Fruit fly (Drosophila melanogaster) whole organism, embryonic: ENCODE measurements around the gene mRpL39.

ENCODE experiments used
- Aef1 ChIP-seq: fragments of 200-800 bp; sonication (Bioruptor generic); IDR thresholded peaks from 3 replicates; pipeline ENCODE4 v1.3.6; 2022; ENCODE audit warnings: missing biosample characterization, missing genetic modification characterization
- Bdp1 ChIP-seq: fragments of 200-800 bp; sonication (Bioruptor generic); optimal IDR thresholded peaks from 3 replicates; lab custom pipeline; 2016; ENCODE audit warnings: missing biosample characterization, missing genetic modification characterization
- C15 ChIP-seq: fragments of 200-800 bp; sonication (Bioruptor generic); IDR thresholded peaks from 3 replicates; pipeline ENCODE4 v1.3.6; 2022; ENCODE audit warnings: missing biosample characterization, missing genetic modification characterization
- CG1024 ChIP-seq: fragments of 200-800 bp; sonication (Bioruptor generic); IDR thresholded peaks from 2 replicates; pipeline ENCODE4 v1.3.6; 2022; ENCODE audit warnings: missing biosample characterization, missing genetic modification characterization
- CG10543 ChIP-seq: fragments of 200-800 bp; sonication (Bioruptor generic); optimal IDR thresholded peaks from 3 replicates; lab custom pipeline; 2017; ENCODE audit warnings: missing biosample characterization, mild to moderate bottlenecking, missing genetic modification characterization, moderate library complexity
- CG11456 ChIP-seq: fragments of 200-800 bp; sonication (Bioruptor generic); IDR thresholded peaks from 3 replicates; pipeline ENCODE4 v1.3.6; 2022; ENCODE audit warnings: missing biosample characterization, missing genetic modification characterization
- CG12104 ChIP-seq: fragments of 200-800 bp; sonication (Bioruptor generic); optimal IDR thresholded peaks from 3 replicates; lab custom pipeline; 2016; ENCODE audit warnings: missing biosample characterization, missing genetic modification characterization
- CG12299 ChIP-seq: fragments of 200-800 bp; sonication (Bioruptor generic); optimal IDR thresholded peaks from 2 replicates; lab custom pipeline; 2018; ENCODE audit warnings: missing biosample characterization, mild to moderate bottlenecking, missing genetic modification characterization
- CG12769 ChIP-seq: fragments of 200-800 bp; sonication (Bioruptor generic); optimal IDR thresholded peaks from 2 replicates; lab custom pipeline; 2019; ENCODE audit warnings: missing biosample characterization, mild to moderate bottlenecking, missing genetic modification characterization, moderate library complexity
- CG13296 ChIP-seq: fragments of 200-800 bp; sonication (Bioruptor generic); optimal IDR thresholded peaks from 3 replicates; lab custom pipeline; 2018; ENCODE audit warnings: missing biosample characterization, mild to moderate bottlenecking, missing genetic modification characterization
- CG13624 ChIP-seq: fragments of 200-800 bp; sonication (Bioruptor generic); optimal IDR thresholded peaks from 2 replicates; lab custom pipeline; 2016; ENCODE audit warnings: missing biosample characterization, missing genetic modification characterization
- CG15269 ChIP-seq: fragments of 200-800 bp; sonication (Bioruptor generic); optimal IDR thresholded peaks from 2 replicates; lab custom pipeline; 2018; ENCODE audit warnings: missing biosample characterization, mild to moderate bottlenecking, missing genetic modification characterization, moderate library complexity
- CG15514 ChIP-seq: fragments of 200-800 bp; sonication (Bioruptor generic); optimal IDR thresholded peaks from 3 replicates; lab custom pipeline; 2017; ENCODE audit warnings: missing biosample characterization, missing genetic modification characterization, mild to moderate bottlenecking, moderate library complexity, missing genetic modification reagents
- CG16779 ChIP-seq: fragments of 200-800 bp; sonication (Bioruptor generic); IDR thresholded peaks from 2 replicates; pipeline ENCODE4 v1.3.6; 2022; ENCODE audit warnings: missing biosample characterization, missing genetic modification characterization
- CG17361 ChIP-seq: fragments of 200-800 bp; sonication (Bioruptor generic); IDR thresholded peaks from 3 replicates; pipeline ENCODE4 v1.3.6; 2022; ENCODE audit warnings: missing biosample characterization, missing genetic modification characterization
- CG2199 ChIP-seq: fragments of 200-800 bp; sonication (Bioruptor generic); IDR thresholded peaks from 3 replicates; pipeline ENCODE4 v1.3.6; 2022; ENCODE audit warnings: missing biosample characterization, missing genetic modification characterization
- CG30431 ChIP-seq: fragments of 200-800 bp; sonication (Bioruptor generic); optimal IDR thresholded peaks from 2 replicates; lab custom pipeline; 2017; ENCODE audit warnings: missing biosample characterization, missing genetic modification characterization
- CG3163 ChIP-seq: fragments of 200-800 bp; sonication (Bioruptor generic); optimal IDR thresholded peaks from 3 replicates; lab custom pipeline; 2016; ENCODE audit warnings: missing biosample characterization, missing genetic modification characterization
- CG3847 ChIP-seq: fragments of 200-800 bp; sonication (Bioruptor generic); IDR thresholded peaks from 2 replicates; pipeline ENCODE4 v1.3.6; 2022; ENCODE audit warnings: missing biosample characterization, missing genetic modification characterization
- CG4328 ChIP-seq: fragments of 200-800 bp; sonication (Bioruptor generic); optimal IDR thresholded peaks from 3 replicates; lab custom pipeline; 2017; ENCODE audit warnings: missing biosample characterization, missing genetic modification reagents, missing genetic modification characterization
- CG4730 ChIP-seq: fragments of 200-800 bp; sonication (Bioruptor generic); IDR thresholded peaks from 2 replicates; pipeline ENCODE4 v1.3.6; 2022; ENCODE audit warnings: missing biosample characterization, missing genetic modification characterization
- CG7745 ChIP-seq: fragments of 200-800 bp; sonication (Bioruptor generic); optimal IDR thresholded peaks from 2 replicates; lab custom pipeline; 2018; ENCODE audit warnings: missing biosample characterization, mild to moderate bottlenecking, missing genetic modification characterization, moderate library complexity
- CG7839 ChIP-seq: fragments of 200-800 bp; sonication (Bioruptor generic); optimal IDR thresholded peaks from 3 replicates; lab custom pipeline; 2018; ENCODE audit warnings: missing biosample characterization, mild to moderate bottlenecking, missing genetic modification characterization, moderate library complexity
- CG8281 ChIP-seq: fragments of 200-800 bp; sonication (Bioruptor generic); optimal IDR thresholded peaks from 2 replicates; lab custom pipeline; 2018; ENCODE audit warnings: missing biosample characterization, mild to moderate bottlenecking, missing genetic modification characterization, moderate library complexity
- CG8924 ChIP-seq: fragments of 200-800 bp; optimal IDR thresholded peaks from 3 replicates; lab custom pipeline; 2019; ENCODE audit warnings: missing biosample characterization, mild to moderate bottlenecking, missing genetic modification characterization, moderate library complexity
- Doc2 ChIP-seq: fragments of 200-800 bp; sonication (Bioruptor generic); IDR thresholded peaks from 2 replicates; pipeline ENCODE4 v1.3.6; 2022; ENCODE audit warnings: missing biosample characterization, missing genetic modification characterization
- Eip74EF ChIP-seq, 2 experiments: fragments of 200-800 bp in 1 of 2; fragments of >200 bp in 1 of 2; sonication (Bioruptor generic) in 1 of 2; optimal IDR thresholded peaks; 2 replicates each; lab custom pipeline; 2017 to 2019; ENCODE audit warnings: missing biosample characterization in 2 of 2, missing genetic modification characterization in 2 of 2, mild to moderate bottlenecking in 1 of 2, moderate library complexity in 1 of 2
- Ets65A ChIP-seq: fragments of 200-800 bp; sonication (Bioruptor generic); peaks from one replicate; lab custom pipeline; 2016; ENCODE audit warnings: missing biosample characterization, missing genetic modification characterization
- Hr78 ChIP-seq, 2 experiments: fragments of 200-800 bp in 1 of 2; fragments of >200 bp in 1 of 2; sonication (Bioruptor generic) in 1 of 2; optimal IDR thresholded peaks; 2 replicates each; lab custom pipeline; 2017 to 2019; ENCODE audit warnings: missing biosample characterization in 2 of 2, missing genetic modification characterization in 2 of 2, mild to moderate bottlenecking in 1 of 2, moderate library complexity in 1 of 2
- NFAT ChIP-seq: fragments of 200-800 bp; sonication (Bioruptor generic); IDR thresholded peaks from 2 replicates; pipeline ENCODE4 v1.3.6; 2022; ENCODE audit warnings: missing biosample characterization, missing genetic modification characterization
- Neu2 ChIP-seq: fragments of 200-800 bp; sonication (Bioruptor generic); optimal IDR thresholded peaks from 3 replicates; lab custom pipeline; 2016; ENCODE audit warnings: missing biosample characterization, missing genetic modification characterization, borderline replicate concordance
- Pdp1 ChIP-seq, 2 experiments: fragments of 200-800 bp; sonication (Bioruptor generic); optimal IDR thresholded peaks; 3 replicates each; lab custom pipeline; 2016; ENCODE audit warnings: missing biosample characterization in 2 of 2, missing genetic modification characterization in 2 of 2, mild to moderate bottlenecking in 1 of 2, moderate library complexity in 1 of 2
- Rx ChIP-seq: fragments of 200-800 bp; sonication (Bioruptor generic); IDR thresholded peaks from 2 replicates; pipeline ENCODE4 v1.3.6; 2022; ENCODE audit warnings: missing biosample characterization, missing genetic modification characterization
- Spps ChIP-seq: fragments of 200-800 bp; sonication (Bioruptor generic); optimal IDR thresholded peaks from 2 replicates; lab custom pipeline; 2018; ENCODE audit warnings: missing biosample characterization, mild to moderate bottlenecking, missing genetic modification characterization
- Sry-β ChIP-seq: fragments of 200-800 bp; sonication (Bioruptor generic); optimal IDR thresholded peaks from 2 replicates; lab custom pipeline; 2018; ENCODE audit warnings: missing biosample characterization, mild to moderate bottlenecking, missing genetic modification characterization, moderate library complexity
- Tbp ChIP-seq: fragments of >200 bp; optimal IDR thresholded peaks from 2 replicates; lab custom pipeline; 2018; ENCODE audit warnings: missing biosample characterization, missing genetic modification characterization
- Vsx1 ChIP-seq: fragments of 200-800 bp; sonication (Bioruptor generic); optimal IDR thresholded peaks from 2 replicates; lab custom pipeline; 2017; ENCODE audit warnings: missing biosample characterization, mild to moderate bottlenecking, missing genetic modification characterization, missing genetic modification reagents
- YL-1 ChIP-seq: fragments of 200-800 bp; sonication (Bioruptor generic); optimal IDR thresholded peaks from 3 replicates; lab custom pipeline; 2017; ENCODE audit warnings: missing biosample characterization, mild to moderate bottlenecking, missing genetic modification characterization
- cad ChIP-seq: fragments of >200 bp; optimal IDR thresholded peaks from 2 replicates; lab custom pipeline; 2017; ENCODE audit warnings: missing biosample characterization, missing genetic modification characterization
- cas ChIP-seq: fragments of 200-800 bp; sonication (Bioruptor generic); IDR thresholded peaks from 2 replicates; pipeline ENCODE4 v1.3.6; 2022; ENCODE audit warnings: missing biosample characterization, missing genetic modification characterization
- chn ChIP-seq: fragments of 200-800 bp; sonication (Bioruptor generic); optimal IDR thresholded peaks from 2 replicates; lab custom pipeline; 2016; ENCODE audit warnings: missing biosample characterization, missing genetic modification characterization
- crc ChIP-seq: fragments of 200-800 bp; sonication (Bioruptor generic); optimal IDR thresholded peaks from 2 replicates; lab custom pipeline; 2016; ENCODE audit warnings: missing biosample characterization, missing genetic modification characterization
- insv ChIP-seq, 2 experiments: fragments of 200-800 bp; sonication (Bioruptor generic); optimal IDR thresholded peaks; 3 replicates each; lab custom pipeline; 2016 to 2018; ENCODE audit warnings: missing biosample characterization in 2 of 2, missing genetic modification characterization in 2 of 2
- jigr1 ChIP-seq: fragments of 200-800 bp; sonication (Bioruptor generic); IDR thresholded peaks from 3 replicates; pipeline ENCODE4 v1.3.6; 2022; ENCODE audit warnings: missing biosample characterization, missing genetic modification characterization
- kah ChIP-seq: fragments of 200-800 bp; sonication (Bioruptor generic); optimal IDR thresholded peaks from 2 replicates; lab custom pipeline; 2018; ENCODE audit warnings: missing biosample characterization, mild to moderate bottlenecking, missing genetic modification characterization
- mam ChIP-seq: fragments of 200-800 bp; sonication (Bioruptor generic); optimal IDR thresholded peaks from 3 replicates; lab custom pipeline; 2016; ENCODE audit warnings: missing biosample characterization, missing genetic modification characterization
- sens ChIP-seq: fragments of 200-800 bp; sonication (Bioruptor generic); peaks from one replicate; lab custom pipeline; 2016; ENCODE audit warnings: missing biosample characterization, missing genetic modification characterization
- sisA ChIP-seq: fragments of 200-800 bp; sonication (Bioruptor generic); IDR thresholded peaks from 2 replicates; pipeline ENCODE4 v1.3.6; 2022; ENCODE audit warnings: missing biosample characterization, missing genetic modification characterization
- tll ChIP-seq, 2 experiments: fragments of 200-800 bp in 1 of 2; fragments of >200 bp in 1 of 2; sonication (Bioruptor generic) in 1 of 2; optimal IDR thresholded peaks; 2 replicates each; lab custom pipeline; 2017 to 2019; ENCODE audit warnings: missing biosample characterization in 2 of 2, missing genetic modification characterization in 2 of 2, mild to moderate bottlenecking in 1 of 2, moderate library complexity in 1 of 2
- twi ChIP-seq: fragments of 200-800 bp; optimal IDR thresholded peaks from 2 replicates; lab custom pipeline; 2019; ENCODE audit warnings: missing biosample characterization, mild to moderate bottlenecking, missing genetic modification characterization, moderate library complexity
- wor ChIP-seq: fragments of 200-800 bp; sonication (Bioruptor generic); IDR thresholded peaks from 2 replicates; pipeline ENCODE4 v1.3.6; 2022; ENCODE audit warnings: missing biosample characterization, missing genetic modification characterization
- zen ChIP-seq: fragments of 200-800 bp; sonication (Bioruptor generic); optimal IDR thresholded peaks from 3 replicates; lab custom pipeline; 2018; ENCODE audit warnings: missing biosample characterization, mild to moderate bottlenecking, missing genetic modification characterization, moderate library complexity

mRpL39 gene

dm6 chr3L:14962729-14963128, 36.7 kb downstream of the mRpL39 start:
- TF ChIP-seq C15 (GFP tag; lab: Robert Waterston, UW) (no peak), Spps (tag; lab: Kevin White, UChicago) (no peak), CG16779 (GFP tag; lab: Robert Waterston, UW) (no peak), CG3847 (no peak), CG10543 (GFP tag; lab: Kevin White, UChicago) (no peak), Ets65A (GFP tag; lab: Kevin White, UChicago) (no peak), CG1024 (GFP tag; lab: Robert Waterston, UW) (no peak), Eip74EF (GFP tag; optimal IDR thresholded peaks at IDR 0.05; lab: Kevin White, UChicago) (no peak), CG11456 (GFP tag; lab: Robert Waterston, UW) (no peak), CG3163 (no peak), tll (GFP tag; optimal IDR thresholded peaks at IDR 0.05; lab: Kevin White, UChicago) (peak in 1 of 2 experiments; percentile 31), Rx (GFP tag; lab: Robert Waterston, UW) (no peak), Sry-β (GFP tag; lab: Kevin White, UChicago) (no peak), Vsx1 (no peak), Bdp1 (no peak), cad (GFP tag; lab: Kevin White, UChicago) (peak; percentile 22), CG12104 (GFP tag; lab: Kevin White, UChicago) (no peak), crc (GFP tag; lab: Kevin White, UChicago) (no peak), Hr78 (GFP tag; optimal IDR thresholded peaks at IDR 0.05; lab: Kevin White, UChicago) (no peak), CG2199 (GFP tag; lab: Robert Waterston, UW) (peak; percentile 88), mam (no peak), cas (GFP tag; lab: Robert Waterston, UW) (no peak), Doc2 (GFP tag; lab: Robert Waterston, UW) (no peak), YL-1 (GFP tag; lab: Kevin White, UChicago) (no peak), CG8924 (tag; lab: Kevin White, UChicago) (peak; percentile 9), CG7839 (no peak), CG13624 (no peak), NFAT (GFP tag; lab: Robert Waterston, UW) (no peak), wor (GFP tag; lab: Robert Waterston, UW) (no peak), jigr1 (GFP tag; lab: Robert Waterston, UW) (no peak), insv (GFP tag; optimal IDR thresholded peaks at IDR 0.05; lab: Kevin White, UChicago) (no peak), chn (GFP tag; lab: Kevin White, UChicago) (no peak), CG4328 (GFP tag; lab: Kevin White, UChicago) (no peak), Pdp1 (GFP tag; optimal IDR thresholded peaks at IDR 0.05; lab: Kevin White, UChicago) (no peak), CG15514 (GFP tag; lab: Kevin White, UChicago) (no peak), sens (GFP tag; lab: Kevin White, UChicago) (peak; percentile 50), CG30431 (GFP tag; lab: Kevin White, UChicago) (no peak), Aef1 (no peak), kah (GFP tag; lab: Kevin White, UChicago) (no peak), CG15269 (no peak), CG12299 (tag; lab: Kevin White, UChicago) (no peak), CG4730 (GFP tag; lab: Robert Waterston, UW) (no peak), zen (tag; lab: Kevin White, UChicago) (peak; percentile 3), twi (peak; percentile 86), Neu2 (GFP tag; lab: Kevin White, UChicago) (no peak), Tbp (GFP tag; lab: Kevin White, UChicago) (no peak), CG17361 (GFP tag; lab: Robert Waterston, UW) (no peak), sisA (GFP tag; lab: Robert Waterston, UW) (no peak), CG13296 (GFP tag; lab: Kevin White, UChicago) (no peak), CG12769 (tag; lab: Kevin White, UChicago) (no peak), CG8281 (tag; lab: Kevin White, UChicago) (no peak), CG7745 (tag; lab: Kevin White, UChicago) (peak; percentile 37)
